ENCODE assay signal across 3 fruit fly cellular contexts in the genomic region with DNA sequence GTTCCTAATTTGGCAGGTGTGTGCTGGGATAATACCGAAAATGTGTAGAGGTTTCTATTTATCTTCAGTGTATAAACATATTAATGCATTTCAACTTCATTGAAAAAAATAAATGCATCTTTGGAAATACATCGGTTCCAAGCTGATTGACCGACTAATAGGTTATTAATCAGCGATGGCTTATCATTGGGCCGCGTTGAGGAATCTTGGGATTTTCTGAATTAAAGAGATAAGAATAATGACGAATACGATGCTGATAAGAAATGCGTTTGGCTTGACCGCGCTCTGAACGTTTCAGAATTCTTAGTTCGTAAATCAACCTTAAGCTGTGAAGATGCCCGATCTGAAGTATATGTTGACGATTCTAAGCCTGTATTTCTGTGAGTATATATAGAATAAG.
TF ChIP-seq lines count a peak whose summit lies in the region.

A gene (plus strand): TSS at position 301 of the 400 bp plus-strand sequence.

TF ChIP-seq in whole organism, prepupa, 60 proteins besides CTCF, POLR2A, EP300 and RAD21:
- peak; percentile 84 for TF ChIP-seq svp (GFP tag; lab: Kevin White, UChicago)
- TF ChIP-seq CG8319 (GFP tag; optimal IDR thresholded peaks at IDR 0.05; lab: Kevin White, UChicago) = no peak
- no peak for TF ChIP-seq Ets21C (GFP tag; optimal IDR thresholded peaks at IDR 0.05; lab: Kevin White, UChicago)

TF ChIP-seq in whole organism, pupa, 21 proteins besides CTCF, POLR2A, EP300 and RAD21:
- TF ChIP-seq EcR (GFP tag; optimal IDR thresholded peaks at IDR 0.05; lab: Kevin White, UChicago) (peak; percentile 1), Snoo (tag; optimal IDR thresholded peaks at IDR 0.05; lab: Kevin White, UChicago) (no peak), rn (GFP tag; IDR thresholded peaks at IDR 0.05; lab: Robert Waterston, UW) (no peak), CG8301 (tag; optimal IDR thresholded peaks at IDR 0.05; lab: Kevin White, UChicago) (no peak), fd96Ca (GFP tag; IDR thresholded peaks at IDR 0.05; lab: Robert Waterston, UW) (no peak)
TF ChIP-seq in whole organism, pupa: peak in this region for 1.

TF ChIP-seq in whole organism, wandering third instar larva, 38 proteins besides CTCF, POLR2A, EP300 and RAD21:
- TF ChIP-seq OdsH (GFP tag; optimal IDR thresholded peaks at IDR 0.05; lab: Kevin White, UChicago) (no peak), Rel (GFP tag; optimal IDR thresholded peaks at IDR 0.05; lab: Kevin White, UChicago) (no peak), Rel (tag; optimal IDR thresholded peaks at IDR 0.05; lab: Kevin White, UChicago) (peak; percentile 90)
